Worm (Caenorhabditis elegans) whole organism, L4 larva: ENCODE data around the gene T19B10.5.
A peak's percentile ranks its signal among the peaks of the same experiment; 100 is the strongest.

Experiments used
- F10B5.3 ChIP-seq: sonication (generic microtip); optimal IDR thresholded peaks from 2 replicates; lab custom pipeline; 2016; ENCODE audit warnings: mild to moderate bottlenecking, missing genetic modification characterization, missing compliant biosample characterization
- F26F4.8 ChIP-seq: fragments of 200-800 bp; sonication (Bioruptor generic); conservative IDR thresholded peaks from 2 replicates; pipeline ENCODE4 v1.3.6; 2022; ENCODE audit warnings: missing genetic modification characterization, missing compliant biosample characterization
- F37D6.2 ChIP-seq: sonication (generic microtip); optimal IDR thresholded peaks from 2 replicates; lab custom pipeline; 2016; ENCODE audit warnings: mild to moderate bottlenecking, missing genetic modification characterization, missing compliant biosample characterization
- F44E2.7 ChIP-seq: fragments of 200-800 bp; sonication (Bioruptor generic); IDR thresholded peaks from 2 replicates; pipeline ENCODE4 v2.1.2; 2022; ENCODE audit warnings: missing genetic modification characterization, missing compliant biosample characterization
- T20F7.1 ChIP-seq: fragments of 200-800 bp; sonication (Bioruptor generic); optimal IDR thresholded peaks from 2 replicates; lab custom pipeline; 2018; ENCODE audit warnings: mild to moderate bottlenecking, missing genetic modification characterization, missing compliant biosample characterization
- T26A8.4 ChIP-seq: fragments of 200-800 bp; sonication (Bioruptor generic); IDR thresholded peaks from 2 replicates; pipeline ENCODE4 v1.3.6; 2022; ENCODE audit warnings: missing genetic modification characterization, missing compliant biosample characterization
- ZK337.2 ChIP-seq: fragments of 200-800 bp; sonication (Bioruptor generic); IDR thresholded peaks from 2 replicates; pipeline ENCODE4 v1.3.6; 2022; ENCODE audit warnings: missing genetic modification reagents, missing genetic modification characterization, missing compliant biosample characterization
- ZK546.5 ChIP-seq, 2 experiments: sonication (generic microtip); optimal IDR thresholded peaks; 2 replicates each; lab custom pipeline; 2017; ENCODE audit warnings: missing biosample characterization in 2 of 2, missing genetic modification characterization in 2 of 2
- ama-1 ChIP-seq: fragments of 150-350 bp; optimal IDR thresholded peaks from 2 replicates; lab custom pipeline; 2014; ENCODE audit warnings: inconsistent platforms, mixed read lengths
- arid-1 ChIP-seq: fragments of 200-800 bp; sonication (Bioruptor generic); conservative IDR thresholded peaks from 2 replicates; pipeline ENCODE4 v1.3.6; 2022; ENCODE audit warnings: missing genetic modification reagents, missing genetic modification characterization, missing compliant biosample characterization
- ces-1 ChIP-seq: fragments of 150-350 bp; sonication (generic microtip); optimal IDR thresholded peaks from 4 replicates; lab custom pipeline; 2014; ENCODE audit warnings: missing biosample characterization, missing genetic modification reagents, missing genetic modification characterization
- cey-2 ChIP-seq: sonication (generic microtip); optimal IDR thresholded peaks from 3 replicates; lab custom pipeline; 2017; ENCODE audit warnings: missing genetic modification characterization, mild to moderate bottlenecking, missing compliant biosample characterization, antibody characterized with exemption, borderline replicate concordance; ENCODE audit not compliant: insufficient read depth
- daf-16 ChIP-seq, 3 experiments: sonication (generic microtip); optimal IDR thresholded peaks; 2 replicates each; lab custom pipeline; 2016 to 2017; ENCODE audit warnings: missing genetic modification characterization in 3 of 3, missing genetic modification reagents in 3 of 3, mild to moderate bottlenecking in 2 of 3, missing compliant biosample characterization in 2 of 3, missing biosample characterization in 1 of 3, moderate library complexity in 1 of 3
- daf-8 ChIP-seq: fragments of 200-800 bp; sonication (Bioruptor generic); IDR thresholded peaks from 2 replicates; pipeline ENCODE4 v1.3.6; 2022; ENCODE audit warnings: missing genetic modification characterization, missing compliant biosample characterization
- dmd-6 ChIP-seq: fragments of 200-800 bp; sonication (Bioruptor generic); IDR thresholded peaks from 2 replicates; pipeline ENCODE4 v1.3.6; 2022; ENCODE audit warnings: missing genetic modification reagents, missing genetic modification characterization, missing compliant biosample characterization
- dmd-9 ChIP-seq: fragments of 200-800 bp; sonication (Bioruptor generic); IDR thresholded peaks from 2 replicates; pipeline ENCODE4 v1.3.6; 2022; ENCODE audit warnings: missing genetic modification reagents, missing genetic modification characterization, missing compliant biosample characterization
- dve-1 ChIP-seq: sonication (generic microtip); optimal IDR thresholded peaks from 2 replicates; lab custom pipeline; 2017; ENCODE audit warnings: antibody characterized with exemption, mild to moderate bottlenecking, missing genetic modification characterization, missing compliant biosample characterization; ENCODE audit not compliant: insufficient read depth
- egl-27 ChIP-seq: sonication (generic microtip); optimal IDR thresholded peaks from 3 replicates; lab custom pipeline; 2017; ENCODE audit warnings: missing biosample characterization, missing genetic modification reagents, missing genetic modification characterization
- fkh-10 ChIP-seq: fragments of 150-350 bp; optimal IDR thresholded peaks from 2 replicates; lab custom pipeline; 2014; ENCODE audit warnings: missing biosample characterization, missing genetic modification reagents, missing genetic modification characterization
- gei-8 ChIP-seq: fragments of 200-800 bp; sonication (Bioruptor generic); optimal IDR thresholded peaks from 2 replicates; lab custom pipeline; 2018; ENCODE audit warnings: mild to moderate bottlenecking, missing genetic modification characterization, missing compliant biosample characterization
- hlh-11 ChIP-seq: fragments of 200-800 bp; sonication (Bioruptor generic); optimal IDR thresholded peaks from 2 replicates; lab custom pipeline; 2018; ENCODE audit warnings: mild to moderate bottlenecking, missing genetic modification characterization, missing compliant biosample characterization
- hlh-30 ChIP-seq: sonication (generic microtip); optimal IDR thresholded peaks from 2 replicates; lab custom pipeline; 2017; ENCODE audit warnings: antibody characterized with exemption, mild to moderate bottlenecking, missing genetic modification characterization, missing compliant biosample characterization; ENCODE audit not compliant: insufficient read depth
- lin-1 ChIP-seq: fragments of 200-800 bp; sonication (Bioruptor generic); IDR thresholded peaks from 2 replicates; pipeline ENCODE4 v1.3.6; 2022; ENCODE audit warnings: missing genetic modification reagents, missing genetic modification characterization, missing compliant biosample characterization
- lin-13 ChIP-seq: fragments of 150-350 bp; optimal IDR thresholded peaks from 2 replicates; lab custom pipeline; 2014; ENCODE audit warnings: missing biosample characterization, missing genetic modification reagents, missing genetic modification characterization
- lin-38 ChIP-seq: fragments of 200-800 bp; sonication (Bioruptor generic); IDR thresholded peaks from 2 replicates; pipeline ENCODE4 v1.3.6; 2022; ENCODE audit warnings: missing genetic modification reagents, missing genetic modification characterization, missing compliant biosample characterization
- lsy-2 ChIP-seq, 2 experiments: fragments of 150-350 bp in 1 of 2; sonication (generic microtip) in 1 of 2; optimal IDR thresholded peaks; 2 replicates each; lab custom pipeline; 2014 to 2017; ENCODE audit warnings: missing biosample characterization in 2 of 2, missing genetic modification characterization in 2 of 2
- madf-9 ChIP-seq: fragments of 200-800 bp; sonication (Bioruptor generic); conservative IDR thresholded peaks from 2 replicates; pipeline ENCODE4 v1.3.6; 2022; ENCODE audit warnings: missing genetic modification reagents, missing genetic modification characterization, missing compliant biosample characterization
- mep-1 ChIP-seq: fragments of 150-350 bp; sonication (generic microtip); optimal IDR thresholded peaks from 3 replicates; lab custom pipeline; 2014; ENCODE audit warnings: missing biosample characterization, missing genetic modification characterization
- mxl-3 ChIP-seq: fragments of 200-800 bp; sonication (Bioruptor generic); optimal IDR thresholded peaks from 2 replicates; lab custom pipeline; 2018; ENCODE audit warnings: mild to moderate bottlenecking, missing genetic modification characterization, missing compliant biosample characterization
- nhr-10 ChIP-seq: fragments of 150-350 bp; optimal IDR thresholded peaks from 2 replicates; lab custom pipeline; 2014; ENCODE audit warnings: missing biosample characterization, missing genetic modification characterization
- nhr-11 ChIP-seq: fragments of 150-350 bp; optimal IDR thresholded peaks from 2 replicates; lab custom pipeline; 2014; ENCODE audit warnings: missing biosample characterization, missing genetic modification characterization
- nhr-28 ChIP-seq: fragments of 150-350 bp; optimal IDR thresholded peaks from 2 replicates; lab custom pipeline; 2014; ENCODE audit warnings: missing biosample characterization, missing genetic modification characterization
- nhr-41 ChIP-seq: fragments of 200-800 bp; sonication (Bioruptor generic); IDR thresholded peaks from 2 replicates; pipeline ENCODE4 v1.3.6; 2022; ENCODE audit warnings: missing genetic modification reagents, missing genetic modification characterization, missing compliant biosample characterization
- nhr-6 ChIP-seq: fragments of 150-350 bp; optimal IDR thresholded peaks from 2 replicates; lab custom pipeline; 2014; ENCODE audit warnings: missing biosample characterization, missing genetic modification characterization
- nhr-76 ChIP-seq: fragments of 150-350 bp; optimal IDR thresholded peaks from 2 replicates; lab custom pipeline; 2014; ENCODE audit warnings: missing biosample characterization, missing genetic modification characterization
- pha-4 ChIP-seq, 2 experiments: fragments of 150-350 bp in 1 of 2; fragments of 200-800 bp in 1 of 2; sonication (Bioruptor generic) in 1 of 2; IDR thresholded peaks in 1 of 2; optimal IDR thresholded peaks in 1 of 2; 2 replicates each; pipeline versions ENCODE4 v1.3.6 to Lab custom; 2014 to 2022; ENCODE audit warnings: missing genetic modification characterization in 2 of 2, missing genetic modification reagents in 2 of 2, missing biosample characterization in 1 of 2, missing compliant biosample characterization in 1 of 2
- rbr-2 ChIP-seq: sonication (generic microtip); optimal IDR thresholded peaks from 2 replicates; lab custom pipeline; 2016; ENCODE audit warnings: missing genotype, missing genetic modification characterization, missing compliant biosample characterization
- sdz-12 ChIP-seq: fragments of 200-800 bp; sonication (Bioruptor generic); optimal IDR thresholded peaks from 2 replicates; lab custom pipeline; 2018; ENCODE audit warnings: mild to moderate bottlenecking, missing genetic modification characterization, missing compliant biosample characterization
- spr-3 ChIP-seq: fragments of 200-800 bp; sonication (Bioruptor generic); optimal IDR thresholded peaks from 2 replicates; lab custom pipeline; 2018; ENCODE audit warnings: mild to moderate bottlenecking, missing genetic modification characterization, missing compliant biosample characterization
- tag-97 ChIP-seq: fragments of 200-800 bp; sonication (Bioruptor generic); IDR thresholded peaks from 2 replicates; pipeline ENCODE4 v1.3.6; 2022; ENCODE audit warnings: missing genetic modification characterization, missing compliant biosample characterization
- unc-62 ChIP-seq, 3 experiments: fragments of 150-350 bp in 1 of 3; sonication (generic microtip); optimal IDR thresholded peaks in 2 of 3; peaks in 1 of 3; 1 replicate in 1 of 3; 2 replicates in 2 of 3; lab custom pipeline; 2014 to 2017; ENCODE audit warnings: missing biosample characterization in 3 of 3, missing genetic modification characterization in 3 of 3, missing genetic modification reagents in 3 of 3, missing genotype in 1 of 3
- zag-1 ChIP-seq: fragments of 150-350 bp; optimal IDR thresholded peaks from 2 replicates; lab custom pipeline; 2014; ENCODE audit warnings: missing biosample characterization, missing genetic modification characterization
- zfp-2 ChIP-seq: sonication (generic microtip); optimal IDR thresholded peaks from 2 replicates; lab custom pipeline; 2016; ENCODE audit warnings: mild to moderate bottlenecking, missing genetic modification characterization, missing compliant biosample characterization
- ztf-7 ChIP-seq: fragments of 150-350 bp; optimal IDR thresholded peaks from 2 replicates; lab custom pipeline; 2014; ENCODE audit warnings: missing biosample characterization, missing genetic modification characterization

Gene T19B10.5

DNA sequence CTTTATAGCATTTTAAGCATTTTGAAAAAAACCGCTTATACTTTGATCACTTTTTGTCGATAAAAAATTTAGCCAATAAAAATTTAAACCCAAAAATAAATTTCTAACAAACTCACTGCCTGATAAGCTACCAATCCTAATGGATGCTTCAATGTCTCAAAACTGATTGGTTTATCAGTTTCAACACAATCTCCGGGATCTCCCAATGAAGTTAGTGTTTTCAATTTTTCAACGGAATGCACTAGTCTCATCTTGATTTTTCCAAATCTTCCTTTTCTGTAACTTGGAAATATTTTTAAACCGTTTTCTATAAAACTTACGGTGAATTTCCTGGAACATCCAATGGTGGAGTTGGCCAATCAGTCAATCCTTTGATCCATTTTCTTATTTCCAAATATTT, 10.8 kb upstream of the T19B10.5 start:
- TF ChIP-seq nhr-76 (tag; lab: Kevin White, UChicago) (no peak), unc-62 (GFP tag; optimal IDR thresholded peaks at IDR 0.05 in 1 of 2; lab: Kevin White, UChicago) (peak in 1 of 2 experiments; percentile 91), unc-62 (tag; optimal IDR thresholded peaks at IDR 0.05; lab: Kevin White, UChicago) (no peak), cey-2 (tag; lab: Kevin White, UChicago) (no peak), ZK337.2 (GFP tag; lab: Robert Waterston, UW) (no peak), pha-4 (GFP tag; IDR thresholded peaks at IDR 0.05; lab: Robert Waterston, UW) (no peak), pha-4 (tag; optimal IDR thresholded peaks at IDR 0.05; lab: Kevin White, UChicago) (no peak)

DNA sequence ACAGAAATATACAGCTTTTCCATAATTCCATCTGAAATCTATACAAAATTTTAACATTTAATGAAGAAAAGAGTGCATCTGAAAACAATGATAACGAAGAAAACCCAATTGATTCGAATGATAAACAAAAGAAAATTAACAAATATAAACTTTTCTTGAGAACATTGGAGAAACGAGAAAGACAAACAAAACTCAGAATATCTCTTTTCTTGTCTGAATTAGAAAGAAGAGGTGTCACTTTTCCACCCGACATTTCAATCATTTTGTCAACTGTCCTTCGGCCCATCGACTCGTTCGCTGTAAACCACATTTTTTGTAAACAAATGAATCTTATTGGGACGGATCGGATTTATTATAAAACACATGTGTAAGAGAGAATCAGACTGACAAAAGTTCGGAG, 8.5 kb upstream of the T19B10.5 start, which contains the start of gene bgal-1:
Gene bgal-1 (minus strand): TSS at position 38 of the 400 bp plus-strand sequence.
- TF ChIP-seq pha-4 (GFP tag; IDR thresholded peaks at IDR 0.05; lab: Robert Waterston, UW) (peak; percentile 6; the same call in 1 of the 2 replicates), pha-4 (tag; optimal IDR thresholded peaks at IDR 0.05; lab: Kevin White, UChicago) (no peak), zfp-2 (no peak), daf-16 (GFP tag; optimal IDR thresholded peaks at IDR 0.05; lab: Kevin White, UChicago) (peak in 1 of 2 experiments; percentile 72), daf-16 (tag; optimal IDR thresholded peaks at IDR 0.05; lab: Kevin White, UChicago) (peak; percentile 28), lin-1 (no peak), lsy-2 (tag; optimal IDR thresholded peaks at IDR 0.05; lab: Kevin White, UChicago) (peak in 1 of 2 experiments; percentile 55), hlh-11 (peak; percentile 13), F26F4.8 (GFP tag; lab: Robert Waterston, UW) (no peak), sdz-12 (GFP tag; lab: Kevin White, UChicago) (no peak), dve-1 (tag; lab: Kevin White, UChicago) (peak; percentile 43), zag-1 (tag; lab: Kevin White, UChicago) (no peak), ama-1 (lab: Kevin White, UChicago) (peak; percentile 92), mep-1 (tag; lab: Kevin White, UChicago) (peak; percentile 53), rbr-2 (tag; lab: Kevin White, UChicago) (no peak), hlh-30 (tag; lab: Kevin White, UChicago) (peak; percentile 4), F10B5.3 (tag; lab: Kevin White, UChicago) (peak; percentile 4), nhr-41 (GFP tag; lab: Robert Waterston, UW) (no peak)

DNA sequence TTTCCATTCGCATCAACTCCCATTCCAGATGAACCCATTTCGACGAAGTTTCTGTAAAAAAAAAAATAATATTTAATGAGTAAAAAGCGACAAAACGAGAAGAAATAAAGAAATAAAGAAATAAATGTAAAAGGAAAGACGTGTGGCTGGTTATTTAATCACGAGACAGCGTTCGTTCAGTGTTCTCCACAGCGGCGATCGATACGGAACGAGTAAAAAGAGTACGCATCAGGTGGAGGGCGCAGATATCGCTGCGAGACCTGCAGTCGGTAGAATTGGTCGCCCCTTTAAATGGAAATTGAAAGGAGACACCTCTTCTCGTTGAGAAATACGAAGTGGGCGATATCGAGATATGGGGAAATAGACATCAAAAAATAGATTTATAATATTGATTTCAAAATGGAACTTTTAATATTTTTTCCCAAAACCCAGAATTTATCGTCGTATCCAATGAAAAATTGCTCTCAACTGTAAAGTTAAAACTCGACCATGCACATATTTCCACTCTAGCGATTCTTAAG, 5.7 kb upstream of the T19B10.5 start, which contains the start of gene pqn-70:
Gene pqn-70 (minus strand): TSS at position 51 of the 521 bp plus-strand sequence.
- TF ChIP-seq nhr-6 (tag; lab: Kevin White, UChicago) (peak; percentile 76), egl-27 (tag; lab: Kevin White, UChicago) (no peak), dmd-6 (GFP tag; lab: Robert Waterston, UW) (peak; percentile 76), dmd-9 (GFP tag; lab: Robert Waterston, UW) (no peak), zag-1 (tag; lab: Kevin White, UChicago) (no peak), nhr-11 (tag; lab: Kevin White, UChicago) (peak; percentile 77), T20F7.1 (peak; percentile 60), daf-8 (GFP tag; lab: Robert Waterston, UW) (no peak), T26A8.4 (GFP tag; lab: Robert Waterston, UW) (peak; percentile 71; the same call in 1 of the 2 replicates), lin-13 (GFP tag; lab: Kevin White, UChicago) (peak; percentile 75), tag-97 (no peak), cey-2 (tag; lab: Kevin White, UChicago) (no peak), nhr-28 (tag; lab: Kevin White, UChicago) (peak; percentile 83), lin-38 (GFP tag; lab: Robert Waterston, UW) (no peak; the same call in 1 of the 2 replicates), mxl-3 (GFP tag; lab: Kevin White, UChicago) (peak; percentile 1), gei-8 (no peak), ces-1 (GFP tag; lab: Kevin White, UChicago) (peak; percentile 35), ZK546.5 (tag; optimal IDR thresholded peaks at IDR 0.05; lab: Kevin White, UChicago) (no peak), fkh-10 (GFP tag; lab: Kevin White, UChicago) (peak; percentile 72), ama-1 (lab: Kevin White, UChicago) (peak; percentile 74), sdz-12 (GFP tag; lab: Kevin White, UChicago) (no peak), madf-9 (GFP tag; lab: Robert Waterston, UW) (no peak), spr-3 (GFP tag; lab: Kevin White, UChicago) (no peak), arid-1 (GFP tag; lab: Robert Waterston, UW) (peak; percentile 81), nhr-10 (tag; lab: Kevin White, UChicago) (no peak), ztf-7 (tag; lab: Kevin White, UChicago) (peak; percentile 39), F44E2.7 (GFP tag; lab: Robert Waterston, UW) (no peak), F37D6.2 (tag; lab: Kevin White, UChicago) (peak; percentile 49), pha-4 (GFP tag; IDR thresholded peaks at IDR 0.05; lab: Robert Waterston, UW) (peak; percentile 44; the same call in 1 of the 2 replicates), pha-4 (tag; optimal IDR thresholded peaks at IDR 0.05; lab: Kevin White, UChicago) (no peak)
